Worm (Caenorhabditis elegans): ENCODE measurements around the gene C05D9.9.
A peak's percentile ranks its signal among the peaks of the same experiment; 100 is the strongest.

The C05D9.9 gene

ce11 chrX:1124146-1124545 is at the start of gene C05D9.9:
C05D9.9 (minus strand) TSS chrX:1124246.
- TF ChIP-seq elt-3 (tag; optimal IDR thresholded peaks at IDR 0.05) (no peak), egl-27 (tag; optimal IDR thresholded peaks at IDR 0.05) (no peak), aly-2 (tag; optimal IDR thresholded peaks at IDR 0.05) (no peak), nhr-23 (tag; optimal IDR thresholded peaks at IDR 0.05) (no peak), nhr-43 (tag; optimal IDR thresholded peaks at IDR 0.05; ENCODE audit: poor library complexity, severe bottlenecking) (no peak)

- TF ChIP-seq nhr-43 (tag; optimal IDR thresholded peaks at IDR 0.05; ENCODE audit: poor library complexity, severe bottlenecking) (no peak), lin-15B (tag; optimal IDR thresholded peaks at IDR 0.05) (no peak), nhr-28 (tag; optimal IDR thresholded peaks at IDR 0.05) (no peak), ztf-4 (tag; optimal IDR thresholded peaks at IDR 0.05) (no peak)
Measured at ce11 chrX:1172024-1172423, 48.0 kb upstream of the C05D9.9 start.

- TF ChIP-seq mml-1 (tag; optimal IDR thresholded peaks at IDR 0.05) = no peak
- TF ChIP-seq pqm-1 (tag; optimal IDR thresholded peaks at IDR 0.05) = no peak
- TF ChIP-seq mdl-1 (tag; optimal IDR thresholded peaks at IDR 0.05) = no peak
- no peak for TF ChIP-seq nhr-23 (tag; optimal IDR thresholded peaks at IDR 0.05)
- TF ChIP-seq zag-1 (tag; optimal IDR thresholded peaks at IDR 0.05) = no peak
- TF ChIP-seq elt-2 (tag; optimal IDR thresholded peaks at IDR 0.05) = no peak
- TF ChIP-seq ceh-9 (tag; optimal IDR thresholded peaks at IDR 0.05) = no peak
- TF ChIP-seq aly-2 (tag; optimal IDR thresholded peaks at IDR 0.05) = no peak
Measured at ce11 chrX:1171617-1172016, 47.6 kb upstream of the C05D9.9 start.

- TF ChIP-seq skn-1 (tag; optimal IDR thresholded peaks at IDR 0.05) (no peak), egl-5 (tag; optimal IDR thresholded peaks at IDR 0.05) (peak; percentile 95)
Measured at ce11 chrX:1167234-1167633, 43.2 kb upstream of the C05D9.9 start.

- no peak for TF ChIP-seq nhr-11 (tag; optimal IDR thresholded peaks at IDR 0.05)
- TF ChIP-seq nfya-1 (tag; optimal IDR thresholded peaks at IDR 0.05; ENCODE audit: insufficient read depth) = no peak
- no peak for TF ChIP-seq mml-1 (tag; optimal IDR thresholded peaks at IDR 0.05)
- no peak for TF ChIP-seq fkh-10 (GFP tag; optimal IDR thresholded peaks at IDR 0.05)
- TF ChIP-seq ceh-28 (tag; optimal IDR thresholded peaks at IDR 0.05) = no peak
- TF ChIP-seq sea-2 (GFP tag; optimal IDR thresholded peaks at IDR 0.05) = no peak
- no peak for TF ChIP-seq ceh-82 (tag; optimal IDR thresholded peaks at IDR 0.05)
- TF ChIP-seq egl-27 (tag; optimal IDR thresholded peaks at IDR 0.05) = no peak
- no peak for TF ChIP-seq daf-12 (tag; optimal IDR thresholded peaks at IDR 0.05)
- TF ChIP-seq hmg-11 (tag; optimal IDR thresholded peaks at IDR 0.05) = no peak
- no peak for TF ChIP-seq fos-1 (tag; optimal IDR thresholded peaks at IDR 0.05)
Measured at ce11 chrX:1162019-1162418, 38.0 kb upstream of the C05D9.9 start, which contains the start of gene tmc-1. tmc-1 (plus strand) TSS chrX:1162207.

ce11 chrX:1154648-1155047 is 30.6 kb upstream of the C05D9.9 start, which contains the start of gene R193.1:
R193.1 (plus strand) TSS chrX:1154948.
- TF ChIP-seq mdl-1 (tag; optimal IDR thresholded peaks at IDR 0.05) (no peak), fkh-2 (tag; optimal IDR thresholded peaks at IDR 0.05) (no peak), lsy-12 (tag; optimal IDR thresholded peaks at IDR 0.05) (no peak), fos-1 (tag; optimal IDR thresholded peaks at IDR 0.05) (no peak), aly-2 (tag; optimal IDR thresholded peaks at IDR 0.05) (no peak), zag-1 (tag; optimal IDR thresholded peaks at IDR 0.05) (no peak), elt-2 (tag; optimal IDR thresholded peaks at IDR 0.05) (no peak), nhr-43 (tag; optimal IDR thresholded peaks at IDR 0.05; ENCODE audit: poor library complexity, severe bottlenecking) (no peak), unc-39 (tag; optimal IDR thresholded peaks at IDR 0.05) (no peak), snpc-4 (tag; optimal IDR thresholded peaks at IDR 0.05) (no peak), elt-3 (tag; optimal IDR thresholded peaks at IDR 0.05) (no peak), lin-39 (tag; optimal IDR thresholded peaks at IDR 0.05) (no peak), nhr-12 (tag; optimal IDR thresholded peaks at IDR 0.05) (no peak), ZK546.5 (tag; optimal IDR thresholded peaks at IDR 0.05) (no peak), nhr-25 (tag; optimal IDR thresholded peaks at IDR 0.05) (no peak), egl-5 (tag; optimal IDR thresholded peaks at IDR 0.05) (no peak)

All from whole organism, L3 larva.